Worm (Caenorhabditis elegans) whole organism, L2 larva: ENCODE data around the gene ztf-25.

Source experiments
- Y55F3AM.14 ChIP-seq: fragments of 200-800 bp; sonication (Bioruptor generic); optimal IDR thresholded peaks from 2 replicates; lab custom pipeline; 2018; ENCODE audit warnings: mild to moderate bottlenecking, missing genetic modification characterization, missing compliant biosample characterization
- ama-1 ChIP-seq: fragments of 150-350 bp; optimal IDR thresholded peaks from 2 replicates; lab custom pipeline; 2018; ENCODE audit warnings: inconsistent platforms
- ceh-82 ChIP-seq: fragments of 150-350 bp; optimal IDR thresholded peaks from 2 replicates; lab custom pipeline; 2014; ENCODE audit warnings: missing biosample characterization, missing genetic modification characterization
- elt-1 ChIP-seq: fragments of 150-350 bp; optimal IDR thresholded peaks from 2 replicates; lab custom pipeline; 2014; ENCODE audit warnings: missing biosample characterization, missing genetic modification characterization
- lin-39 ChIP-seq: fragments of 150-350 bp; optimal IDR thresholded peaks from 2 replicates; lab custom pipeline; 2014; ENCODE audit warnings: missing biosample characterization, missing genetic modification reagents, missing genetic modification characterization
- nhr-237 ChIP-seq: fragments of 150-350 bp; optimal IDR thresholded peaks from 2 replicates; lab custom pipeline; 2014; ENCODE audit warnings: missing biosample characterization, missing genetic modification characterization
- ztf-4 ChIP-seq: fragments of 150-350 bp; optimal IDR thresholded peaks from 2 replicates; lab custom pipeline; 2014; ENCODE audit warnings: missing biosample characterization, missing genetic modification characterization

- TF ChIP-seq ceh-82 (no peak), nhr-237 (tag; lab: Kevin White, UChicago) (no peak), lin-39 (tag; lab: Kevin White, UChicago) (no peak), elt-1 (tag; lab: Kevin White, UChicago) (no peak), ama-1 (lab: Kevin White, UChicago) (no peak), Y55F3AM.14 (GFP tag; lab: Kevin White, UChicago) (no peak), ztf-4 (no peak)
These were observed 48.9 kb upstream of the ztf-25 start, which contains the start of gene C38D9.8 for ce11 chrV:17552759-17553158.
